Worm (Caenorhabditis elegans): Measurements from ENCODE around the gene R04B5.5.

The R04B5.5 gene

ce11 chrV:10101916-10102315, 14.6 kb downstream of the R04B5.5 start, which contains the start of gene C08B6.14:
Gene C08B6.14, minus strand, starts transcription at chrV:10102016.
- TF ChIP-seq sox-4 (tag; optimal IDR thresholded peaks at IDR 0.05) (no peak), tbx-7 (tag; optimal IDR thresholded peaks at IDR 0.05) (no peak), nhr-232 (tag; optimal IDR thresholded peaks at IDR 0.05) (no peak), ceh-18 (tag; optimal IDR thresholded peaks at IDR 0.05) (no peak), ref-2 (tag; optimal IDR thresholded peaks at IDR 0.05) (no peak), pat-9 (tag; optimal IDR thresholded peaks at IDR 0.05) (no peak), elt-2 (tag; optimal IDR thresholded peaks at IDR 0.05) (no peak), hlh-30 (tag; optimal IDR thresholded peaks at IDR 0.05; ENCODE audit: insufficient read depth) (no peak), ama-1 (optimal IDR thresholded peaks at IDR 0.05) (no peak), ceh-31 (tag; optimal IDR thresholded peaks at IDR 0.05) (no peak), pha-2 (tag; optimal IDR thresholded peaks at IDR 0.05) (no peak), hlh-8 (tag; optimal IDR thresholded peaks at IDR 0.05) (no peak), npax-4 (tag; optimal IDR thresholded peaks at IDR 0.05) (no peak), mec-3 (tag; optimal IDR thresholded peaks at IDR 0.05; ENCODE audit: borderline replicate concordance) (no peak), hlh-13 (GFP tag; optimal IDR thresholded peaks at IDR 0.05) (no peak), zip-5 (tag; optimal IDR thresholded peaks at IDR 0.05) (no peak), ceh-34 (tag; optimal IDR thresholded peaks at IDR 0.05) (no peak), tbx-2 (tag; optimal IDR thresholded peaks at IDR 0.05) (no peak)

- TF ChIP-seq ceh-9 (tag; optimal IDR thresholded peaks at IDR 0.05) (no peak), ceh-45 (GFP tag; IDR thresholded peaks at IDR 0.05) (no peak), pha-4 (tag; optimal IDR thresholded peaks at IDR 0.05) (no peak), ahr-1 (tag; optimal IDR thresholded peaks at IDR 0.05) (no peak), ceh-48 (tag; optimal IDR thresholded peaks at IDR 0.05) (no peak), ceh-19 (GFP tag; optimal IDR thresholded peaks at IDR 0.05) (no peak), ceh-24 (tag; optimal IDR thresholded peaks at IDR 0.05) (no peak), T23F11.4 (GFP tag; optimal IDR thresholded peaks at IDR 0.05) (no peak), eyg-1 (tag; optimal IDR thresholded peaks at IDR 0.05) (no peak), ets-4 (tag; optimal IDR thresholded peaks at IDR 0.05) (no peak), Y22D7AL.16 (tag; optimal IDR thresholded peaks at IDR 0.05) (no peak), pat-9 (tag; optimal IDR thresholded peaks at IDR 0.05) (no peak), unc-3 (GFP tag; conservative IDR thresholded peaks at IDR 0.05) (no peak), unc-3 (tag; optimal IDR thresholded peaks at IDR 0.05) (no peak)
These were observed 16.5 kb downstream of the R04B5.5 start for ce11 chrV:10103811-10104210.

- no peak for TF ChIP-seq unc-42 (tag; optimal IDR thresholded peaks at IDR 0.05)
- TF ChIP-seq hlh-13 (GFP tag; optimal IDR thresholded peaks at IDR 0.05) = no peak
- no peak for TF ChIP-seq hlh-8 (tag; optimal IDR thresholded peaks at IDR 0.05)
- no peak for TF ChIP-seq sox-2 (GFP tag; IDR thresholded peaks at IDR 0.05)
- TF ChIP-seq ceh-24 (tag; optimal IDR thresholded peaks at IDR 0.05) = no peak
- no peak for TF ChIP-seq fax-1 (tag; optimal IDR thresholded peaks at IDR 0.05)
- TF ChIP-seq K09A11.1 (tag; optimal IDR thresholded peaks at IDR 0.05; ENCODE audit: insufficient read depth) = no peak
- TF ChIP-seq ceh-34 (tag; optimal IDR thresholded peaks at IDR 0.05) = no peak
- no peak for TF ChIP-seq pat-9 (tag; optimal IDR thresholded peaks at IDR 0.05)
- TF ChIP-seq ceh-14 (tag; optimal IDR thresholded peaks at IDR 0.05) = no peak
- TF ChIP-seq nhr-232 (tag; optimal IDR thresholded peaks at IDR 0.05) = no peak
- TF ChIP-seq ceh-2 (tag; optimal IDR thresholded peaks at IDR 0.05) = no peak
- no peak for TF ChIP-seq madf-2 (tag; optimal IDR thresholded peaks at IDR 0.05)
- no peak for TF ChIP-seq ahr-1 (tag; optimal IDR thresholded peaks at IDR 0.05)
- TF ChIP-seq pha-4 (tag; optimal IDR thresholded peaks at IDR 0.05) = no peak
These were observed 17.6 kb downstream of the R04B5.5 start, which contains the start of gene ugt-17 for ce11 chrV:10104785-10105310. Gene ugt-17, minus strand, starts transcription at chrV:10104964.

ce11 chrV:10105412-10105811, 18.1 kb downstream of the R04B5.5 start, which contains the start of gene C08B6.2:
Gene C08B6.2, plus strand, starts transcription at chrV:10105712.
- TF ChIP-seq odd-2 (tag; optimal IDR thresholded peaks at IDR 0.05) = no peak
- no peak for TF ChIP-seq lim-6 (tag; optimal IDR thresholded peaks at IDR 0.05)
